Worm (Caenorhabditis elegans): ENCODE results near the gene clec-130.

DNA sequence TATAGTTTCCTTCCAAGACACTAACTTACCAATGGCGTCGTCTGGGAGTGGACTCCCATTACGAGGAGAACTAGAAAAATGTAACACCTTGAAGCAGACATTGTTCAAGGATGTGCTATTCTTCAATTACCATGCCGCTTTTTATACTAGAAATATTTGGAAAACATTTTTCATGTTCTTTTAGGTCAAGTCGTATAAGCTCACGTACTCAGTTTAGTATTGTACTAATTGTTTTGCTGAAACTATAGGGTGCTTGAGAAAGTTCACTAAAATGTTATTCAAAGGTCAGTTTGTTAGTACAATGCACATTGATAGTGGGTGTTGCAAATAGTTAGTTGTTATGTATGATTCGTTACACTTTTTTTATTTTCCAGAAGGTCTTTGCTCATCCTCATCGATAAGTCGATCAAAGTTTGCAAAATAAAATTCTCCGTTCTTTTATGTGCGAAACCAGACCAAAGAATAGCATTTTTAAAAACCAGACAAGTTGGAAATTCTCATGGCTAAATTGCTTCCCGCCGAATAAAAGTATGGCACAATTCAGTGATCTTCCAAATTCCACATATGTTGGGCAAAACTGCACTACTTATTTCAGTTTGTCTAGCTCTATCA, 2.3 kb upstream of the clec-130 start, which contains the start of the genes clec-128 and clec-129:
- TF ChIP-seq snpc-4 (tag; optimal IDR thresholded peaks at IDR 0.05), result no peak
- no peak for TF ChIP-seq unc-62 (GFP tag; optimal IDR thresholded peaks at IDR 0.05)
- no peak for TF ChIP-seq ztf-11 (tag; optimal IDR thresholded peaks at IDR 0.05)
- TF ChIP-seq nhr-76 (tag; optimal IDR thresholded peaks at IDR 0.05), result no peak
- no peak for TF ChIP-seq pha-4 (tag; optimal IDR thresholded peaks at IDR 0.05)
- no peak for TF ChIP-seq lsy-2 (tag; optimal IDR thresholded peaks at IDR 0.05)
- TF ChIP-seq nhr-28 (tag; optimal IDR thresholded peaks at IDR 0.05), result no peak
